Worm (Caenorhabditis elegans): ENCODE results near the gene his-17.

DNA sequence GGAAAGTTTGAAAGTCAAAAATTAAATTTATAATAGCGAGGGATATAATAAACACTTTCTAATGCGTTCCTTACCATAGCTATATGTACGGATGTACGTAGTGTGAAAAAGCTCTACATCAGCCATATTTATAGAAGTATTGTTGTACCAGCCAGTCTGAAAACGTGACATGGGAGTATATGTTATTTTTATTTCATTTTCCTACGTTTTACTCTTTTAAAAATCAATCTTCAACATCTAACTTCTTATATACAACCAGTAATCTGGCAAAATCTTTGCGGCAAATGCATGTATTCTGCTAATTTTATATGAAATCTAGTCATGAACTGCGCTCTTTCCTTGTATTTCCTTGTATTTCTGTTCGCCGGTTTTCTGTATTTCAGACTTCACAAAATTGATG is 34.5 kb upstream of the his-17 start, which contains the start of gene H14N18.2:
- TF ChIP-seq ceh-19 (GFP tag; optimal IDR thresholded peaks at IDR 0.05) (no peak), ztf-16 (tag; optimal IDR thresholded peaks at IDR 0.05) (no peak)
